Worm (Caenorhabditis elegans) whole organism, midembryonic: ENCODE data around the gene ins-19.

Experiments
- T22C8.4 ChIP-seq: fragments of 200-800 bp; sonication (Bioruptor generic); IDR thresholded peaks from 2 replicates; pipeline ENCODE4 v1.3.6; 2022; ENCODE audit warnings: missing genetic modification characterization, missing compliant biosample characterization
- cog-1 ChIP-seq: sonication (generic microtip); optimal IDR thresholded peaks from 2 replicates; lab custom pipeline; 2016; ENCODE audit warnings: missing genetic modification characterization, missing compliant biosample characterization
- flt-1 ChIP-seq: fragments of 200-800 bp; sonication (Bioruptor generic); IDR thresholded peaks from 2 replicates; pipeline ENCODE4 v1.3.6; 2022; ENCODE audit warnings: missing genetic modification characterization, missing compliant biosample characterization
- klf-2 ChIP-seq: fragments of 200-800 bp; sonication (Bioruptor generic); conservative IDR thresholded peaks from 2 replicates; pipeline ENCODE4 v1.3.6; 2022; ENCODE audit warnings: missing genetic modification reagents, missing genetic modification characterization, missing compliant biosample characterization
- med-1 ChIP-seq: sonication (generic microtip); optimal IDR thresholded peaks from 2 replicates; lab custom pipeline; 2017; ENCODE audit warnings: missing genetic modification characterization, mild to moderate bottlenecking, missing compliant biosample characterization, antibody characterized with exemption, missing genetic modification reagents; ENCODE audit not compliant: insufficient read depth
- ref-1 ChIP-seq: fragments of 200-800 bp; sonication (Bioruptor generic); conservative IDR thresholded peaks from 2 replicates; pipeline ENCODE4 v1.3.6; 2022; ENCODE audit warnings: missing genetic modification reagents, missing genetic modification characterization, missing compliant biosample characterization
- tab-1 ChIP-seq: fragments of 200-800 bp; sonication (Bioruptor generic); IDR thresholded peaks from 2 replicates; pipeline ENCODE4 v1.3.6; 2022; ENCODE audit warnings: missing genetic modification characterization, missing compliant biosample characterization
- ztf-23 ChIP-seq: fragments of 200-800 bp; sonication (Bioruptor generic); IDR thresholded peaks from 2 replicates; pipeline ENCODE4 v1.3.6; 2022; ENCODE audit warnings: missing genetic modification reagents, missing genetic modification characterization, missing compliant biosample characterization
- ztf-29 ChIP-seq: fragments of 200-800 bp; sonication (Bioruptor generic); IDR thresholded peaks from 2 replicates; pipeline ENCODE4 v1.3.6; 2022; ENCODE audit warnings: missing genetic modification reagents, missing genetic modification characterization, missing compliant biosample characterization

Gene ins-19

ce11 chrII:3113289-3113688 is 13.0 kb downstream of the ins-19 start:
- TF ChIP-seq tab-1 (GFP tag; lab: Robert Waterston, UW) (0 out of 2 replicates have a peak, but pooled peaks have one; percentile 14), klf-2 (no peak)

DNA sequence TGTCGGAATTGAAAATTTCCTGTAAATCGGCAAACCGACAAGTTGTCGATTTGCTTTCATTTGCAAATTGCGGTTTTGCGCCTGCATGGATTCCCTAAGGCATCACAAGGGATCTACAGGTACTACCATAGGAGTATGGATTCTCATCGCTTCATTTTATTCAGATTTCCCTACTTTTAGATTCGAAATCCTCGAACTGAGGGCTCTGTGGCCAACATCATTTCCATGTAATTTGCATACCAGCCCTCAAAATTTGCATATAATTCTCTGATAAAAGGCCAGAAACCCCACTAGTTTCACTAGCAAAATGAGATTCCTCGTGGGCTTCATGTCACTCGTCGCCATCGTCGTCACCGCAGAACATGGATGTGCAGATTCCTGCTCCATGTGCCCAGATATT is 13.9 kb downstream of the ins-19 start, which contains the start of gene Y25C1A.2:
Gene Y25C1A.2, plus strand, starts transcription at position 301 of the 400 bp plus-strand sequence.
- no peak for TF ChIP-seq tab-1 (GFP tag; lab: Robert Waterston, UW)
- TF ChIP-seq klf-2 = no peak
- TF ChIP-seq T22C8.4 (GFP tag; lab: Robert Waterston, UW) = no peak
- TF ChIP-seq cog-1 = no peak
- TF ChIP-seq ztf-29 = no peak
- no peak for TF ChIP-seq ztf-23 (GFP tag; lab: Robert Waterston, UW)
- no peak for TF ChIP-seq flt-1 (GFP tag; lab: Robert Waterston, UW)
- TF ChIP-seq med-1 (GFP tag; lab: Kevin White, UChicago) = no peak
- TF ChIP-seq ref-1 (GFP tag; lab: Robert Waterston, UW) = no peak

ce11 chrII:3111147-3111546 is 15.1 kb downstream of the ins-19 start, which contains the start of gene Y25C1A.13:
Gene Y25C1A.13, minus strand, starts transcription at chrII:3111247.
- TF ChIP-seq med-1 (GFP tag; lab: Kevin White, UChicago) = no peak
- no peak for TF ChIP-seq flt-1 (GFP tag; lab: Robert Waterston, UW)
- no peak for TF ChIP-seq T22C8.4 (GFP tag; lab: Robert Waterston, UW)
- no peak for TF ChIP-seq ztf-29
- no peak for TF ChIP-seq klf-2
- TF ChIP-seq ref-1 (GFP tag; lab: Robert Waterston, UW) = no peak
- TF ChIP-seq cog-1 = no peak
- TF ChIP-seq ztf-23 (GFP tag; lab: Robert Waterston, UW) = no peak
- TF ChIP-seq tab-1 (GFP tag; lab: Robert Waterston, UW) = no peak

DNA sequence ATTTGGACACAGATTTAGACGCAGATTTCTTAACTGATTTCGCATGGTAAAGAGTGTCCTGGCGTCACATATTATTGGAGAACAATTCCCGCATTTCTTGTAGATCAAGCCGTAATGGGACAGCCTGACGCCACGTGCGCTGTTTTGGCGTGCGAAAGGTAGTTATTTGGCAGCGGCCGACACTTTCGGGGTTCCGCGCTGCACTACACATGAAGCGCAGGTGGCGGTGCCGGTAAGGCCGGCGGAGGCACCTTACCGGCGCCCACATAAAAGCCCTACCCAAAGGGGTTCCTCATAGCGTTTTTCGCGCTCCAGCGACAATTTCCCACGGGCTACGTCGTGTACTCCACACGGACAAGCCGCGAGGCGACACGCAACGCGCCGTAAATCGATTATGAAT is 16.1 kb downstream of the ins-19 start:
- TF ChIP-seq ztf-29 (no peak), med-1 (GFP tag; lab: Kevin White, UChicago) (no peak), klf-2 (no peak), ref-1 (GFP tag; lab: Robert Waterston, UW) (no peak), cog-1 (no peak), tab-1 (GFP tag; lab: Robert Waterston, UW) (no peak), ztf-23 (GFP tag; lab: Robert Waterston, UW) (no peak), T22C8.4 (GFP tag; lab: Robert Waterston, UW) (no peak), flt-1 (GFP tag; lab: Robert Waterston, UW) (no peak)

DNA sequence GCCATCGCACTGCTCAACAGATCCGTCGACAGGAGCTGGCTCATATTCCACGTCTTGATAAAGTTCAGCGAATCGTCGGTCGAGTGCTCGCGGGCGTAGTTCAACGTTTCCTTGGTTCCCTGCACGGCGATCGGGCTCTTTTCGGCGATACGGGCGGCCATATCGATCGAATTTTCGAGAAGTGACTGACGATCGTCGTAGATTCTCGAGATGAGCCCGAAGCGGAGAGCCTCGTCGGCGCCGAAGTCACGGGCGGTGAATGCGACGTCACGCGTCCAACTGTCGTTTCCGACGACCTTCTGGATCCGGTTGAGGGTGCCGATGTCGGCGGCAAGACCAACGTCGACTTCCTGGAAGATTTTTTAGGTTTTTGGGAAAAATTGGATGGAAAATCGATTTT is 16.7 kb downstream of the ins-19 start:
- TF ChIP-seq ztf-29 = no peak
- no peak for TF ChIP-seq ref-1 (GFP tag; lab: Robert Waterston, UW)
- no peak for TF ChIP-seq T22C8.4 (GFP tag; lab: Robert Waterston, UW)
- no peak for TF ChIP-seq cog-1
- no peak for TF ChIP-seq klf-2
- TF ChIP-seq tab-1 (GFP tag; lab: Robert Waterston, UW) = no peak
- TF ChIP-seq ztf-23 (GFP tag; lab: Robert Waterston, UW) = no peak
- no peak for TF ChIP-seq flt-1 (GFP tag; lab: Robert Waterston, UW)

DNA sequence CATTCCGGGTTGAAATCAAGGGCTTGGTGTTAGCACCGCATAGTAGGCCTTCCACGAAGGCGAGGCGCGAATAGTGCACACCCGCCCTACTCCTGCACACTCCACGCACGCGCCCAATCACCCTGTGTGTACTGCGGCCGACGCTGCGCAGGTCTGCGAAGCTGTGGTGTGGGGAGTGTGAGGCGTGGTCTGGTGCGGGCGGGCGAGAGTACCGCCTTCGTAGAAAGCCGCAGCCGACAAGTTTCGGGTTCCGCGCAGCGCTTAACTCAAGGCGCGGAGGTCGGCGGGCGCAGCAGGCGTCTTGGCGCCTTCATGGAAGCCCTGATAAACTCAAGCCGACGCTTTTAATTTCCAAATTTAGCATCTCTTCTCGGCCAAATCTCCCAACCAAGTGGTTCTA is 18.1 kb downstream of the ins-19 start:
- no peak for TF ChIP-seq med-1 (GFP tag; lab: Kevin White, UChicago)
- TF ChIP-seq klf-2 = no peak
- no peak for TF ChIP-seq ref-1 (GFP tag; lab: Robert Waterston, UW)
- TF ChIP-seq tab-1 (GFP tag; lab: Robert Waterston, UW) = 0 out of 2 replicates have a peak, but pooled peaks have one; percentile 47
- no peak for TF ChIP-seq ztf-23 (GFP tag; lab: Robert Waterston, UW)
- no peak for TF ChIP-seq ztf-29

DNA sequence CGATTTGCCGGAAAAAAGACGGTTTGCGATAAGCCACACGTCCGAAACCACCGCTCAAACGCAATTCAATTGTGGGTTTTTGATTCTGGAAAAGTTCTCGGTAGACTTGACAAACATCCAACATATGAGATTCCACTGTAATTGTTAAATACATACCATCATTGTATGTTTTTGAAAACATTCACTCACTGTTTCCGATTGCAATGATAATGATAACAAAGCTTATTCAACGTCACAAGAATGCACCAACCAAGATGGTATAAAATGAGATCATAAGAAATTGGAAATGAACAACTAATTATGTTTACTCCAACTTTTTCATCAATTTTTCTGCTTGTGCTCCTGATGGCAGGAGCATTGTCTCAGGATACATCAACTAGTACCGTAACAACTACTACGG is 20.5 kb downstream of the ins-19 start, which contains the start of gene clec-122:
Gene clec-122, plus strand, starts transcription at position 301 of the 400 bp plus-strand sequence.
- no peak for TF ChIP-seq klf-2
- no peak for TF ChIP-seq cog-1
- TF ChIP-seq ztf-23 (GFP tag; lab: Robert Waterston, UW) = no peak
- TF ChIP-seq tab-1 (GFP tag; lab: Robert Waterston, UW) = no peak
- no peak for TF ChIP-seq med-1 (GFP tag; lab: Kevin White, UChicago)
- no peak for TF ChIP-seq ref-1 (GFP tag; lab: Robert Waterston, UW)
- no peak for TF ChIP-seq T22C8.4 (GFP tag; lab: Robert Waterston, UW)
- no peak for TF ChIP-seq ztf-29
- TF ChIP-seq flt-1 (GFP tag; lab: Robert Waterston, UW) = no peak

DNA sequence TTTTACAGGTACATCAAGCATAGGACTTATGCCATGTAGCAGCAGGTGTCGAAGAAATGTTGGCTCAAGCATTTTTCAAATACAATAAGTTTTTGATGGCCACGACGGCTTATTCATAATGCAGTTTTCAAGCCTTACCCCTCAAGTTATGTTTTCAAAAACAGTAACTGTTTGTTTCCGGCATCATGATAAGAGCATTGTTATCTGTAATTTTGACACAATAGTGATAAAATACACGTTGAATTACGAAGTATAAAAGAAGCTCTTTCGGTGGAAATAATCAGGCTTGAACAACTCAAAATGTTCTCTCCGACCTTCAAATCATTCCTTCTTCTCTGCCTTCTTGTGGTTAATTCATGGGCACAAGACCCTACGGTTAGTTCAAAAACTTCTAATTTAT is 24.2 kb downstream of the ins-19 start, which contains the start of gene clec-121:
Gene clec-121, plus strand, starts transcription at position 301 of the 400 bp plus-strand sequence.
- TF ChIP-seq klf-2 (no peak), ztf-23 (GFP tag; lab: Robert Waterston, UW) (no peak)

ce11 chrII:3100546-3100945 is 25.7 kb downstream of the ins-19 start, which contains the start of gene srg-24:
Gene srg-24, minus strand, starts transcription at chrII:3100646.
- no peak for TF ChIP-seq ref-1 (GFP tag; lab: Robert Waterston, UW)
- no peak for TF ChIP-seq T22C8.4 (GFP tag; lab: Robert Waterston, UW)
- TF ChIP-seq klf-2 = no peak
- TF ChIP-seq flt-1 (GFP tag; lab: Robert Waterston, UW) = no peak
- no peak for TF ChIP-seq cog-1
- no peak for TF ChIP-seq ztf-23 (GFP tag; lab: Robert Waterston, UW)

- TF ChIP-seq klf-2 (no peak), tab-1 (GFP tag; lab: Robert Waterston, UW) (no peak), med-1 (GFP tag; lab: Kevin White, UChicago) (no peak), T22C8.4 (GFP tag; lab: Robert Waterston, UW) (no peak), cog-1 (no peak), ztf-29 (no peak), ref-1 (GFP tag; lab: Robert Waterston, UW) (no peak), flt-1 (GFP tag; lab: Robert Waterston, UW) (no peak), ztf-23 (GFP tag; lab: Robert Waterston, UW) (no peak)
Observed at ce11 chrII:3096857-3097256, 29.4 kb downstream of the ins-19 start, which contains the start of gene Y25C1A.14. Gene Y25C1A.14, minus strand, starts transcription at chrII:3096957.
